Worm (Caenorhabditis elegans) whole organism, late embryonic: Measurements from ENCODE around the gene pei-2.

Experiments
- C08G9.2 ChIP-seq: sonication (generic microtip); optimal IDR thresholded peaks from 2 replicates; lab custom pipeline; 2016; ENCODE audit warnings: mild to moderate bottlenecking, missing genetic modification characterization, moderate library complexity, missing compliant biosample characterization
- C38D4.7 ChIP-seq: fragments of 200-800 bp; sonication (Bioruptor generic); optimal IDR thresholded peaks from 2 replicates; lab custom pipeline; 2018; ENCODE audit warnings: mild to moderate bottlenecking, missing genetic modification characterization, moderate library complexity, missing compliant biosample characterization
- F13H6.1 ChIP-seq: sonication (generic microtip); optimal IDR thresholded peaks from 2 replicates; lab custom pipeline; 2016; ENCODE audit warnings: missing genetic modification characterization, missing compliant biosample characterization
- T23F11.4 ChIP-seq: fragments of 200-800 bp; sonication (Bioruptor generic); optimal IDR thresholded peaks from 2 replicates; lab custom pipeline; 2018; ENCODE audit warnings: mild to moderate bottlenecking, missing genetic modification characterization, missing compliant biosample characterization
- Y22D7AL.16 ChIP-seq: sonication (generic microtip); optimal IDR thresholded peaks from 2 replicates; lab custom pipeline; 2016; ENCODE audit warnings: missing genetic modification characterization, missing compliant biosample characterization
- ama-1 ChIP-seq: fragments of 150-350 bp; optimal IDR thresholded peaks from 2 replicates; lab custom pipeline; 2014
- ceh-18 ChIP-seq: sonication (generic microtip); optimal IDR thresholded peaks from 2 replicates; lab custom pipeline; 2016; ENCODE audit warnings: missing genetic modification characterization, missing compliant biosample characterization
- ceh-19 ChIP-seq: fragments of 200-800 bp; sonication (Bioruptor generic); optimal IDR thresholded peaks from 2 replicates; lab custom pipeline; 2018; ENCODE audit warnings: mild to moderate bottlenecking, missing genetic modification characterization, missing compliant biosample characterization
- ceh-22 ChIP-seq: sonication (generic microtip); optimal IDR thresholded peaks from 2 replicates; lab custom pipeline; 2017; ENCODE audit warnings: missing biosample characterization, missing genetic modification characterization
- ceh-31 ChIP-seq: sonication (generic microtip); optimal IDR thresholded peaks from 2 replicates; lab custom pipeline; 2016; ENCODE audit warnings: missing genetic modification characterization, missing compliant biosample characterization
- ceh-34 ChIP-seq: sonication (generic microtip); optimal IDR thresholded peaks from 2 replicates; lab custom pipeline; 2016; ENCODE audit warnings: mild to moderate bottlenecking, missing genetic modification characterization, missing compliant biosample characterization
- ceh-9 ChIP-seq: sonication (generic microtip); optimal IDR thresholded peaks from 2 replicates; lab custom pipeline; 2016; ENCODE audit warnings: mild to moderate bottlenecking, missing genetic modification characterization, inconsistent platforms, missing compliant biosample characterization
- che-1 ChIP-seq: sonication (generic microtip); optimal IDR thresholded peaks from 2 replicates; lab custom pipeline; 2016; ENCODE audit warnings: mild to moderate bottlenecking, missing genetic modification characterization, missing compliant biosample characterization
- dmd-4 ChIP-seq: sonication (generic microtip); optimal IDR thresholded peaks from 2 replicates; lab custom pipeline; 2016; ENCODE audit warnings: borderline replicate concordance, missing genetic modification characterization, missing compliant biosample characterization
- dve-1 ChIP-seq: sonication (generic microtip); optimal IDR thresholded peaks from 2 replicates; lab custom pipeline; 2017; ENCODE audit warnings: antibody characterized with exemption, mild to moderate bottlenecking, missing genetic modification characterization, missing compliant biosample characterization
- fax-1 ChIP-seq: sonication (generic microtip); optimal IDR thresholded peaks from 2 replicates; lab custom pipeline; 2016; ENCODE audit warnings: missing genotype, missing genetic modification characterization, missing compliant biosample characterization
- fkh-10 ChIP-seq: fragments of 150-350 bp; optimal IDR thresholded peaks from 2 replicates; lab custom pipeline; 2014; ENCODE audit warnings: missing biosample characterization, missing genetic modification reagents, missing genetic modification characterization
- fkh-6 ChIP-seq: sonication (generic microtip); optimal IDR thresholded peaks from 2 replicates; lab custom pipeline; 2016; ENCODE audit warnings: missing genetic modification characterization, missing compliant biosample characterization
- hlh-13 ChIP-seq: fragments of 200-800 bp; sonication (Bioruptor generic); optimal IDR thresholded peaks from 2 replicates; lab custom pipeline; 2018; ENCODE audit warnings: mild to moderate bottlenecking, missing genetic modification characterization, missing compliant biosample characterization
- hlh-15 ChIP-seq: sonication (generic microtip); optimal IDR thresholded peaks from 2 replicates; lab custom pipeline; 2016; ENCODE audit warnings: missing genetic modification characterization, missing compliant biosample characterization
- hlh-6 ChIP-seq: sonication (generic microtip); optimal IDR thresholded peaks from 2 replicates; lab custom pipeline; 2016; ENCODE audit warnings: missing genotype, missing genetic modification characterization, missing compliant biosample characterization
- mec-3 ChIP-seq: sonication (generic microtip); optimal IDR thresholded peaks from 2 replicates; lab custom pipeline; 2016; ENCODE audit warnings: borderline replicate concordance, missing genetic modification characterization, missing compliant biosample characterization
- nfya-1 ChIP-seq: sonication (generic microtip); optimal IDR thresholded peaks from 2 replicates; lab custom pipeline; 2017; ENCODE audit warnings: missing genetic modification characterization, mild to moderate bottlenecking, missing compliant biosample characterization, antibody characterized with exemption, moderate library complexity
- nhr-11 ChIP-seq: fragments of 150-350 bp; optimal IDR thresholded peaks from 2 replicates; lab custom pipeline; 2014; ENCODE audit warnings: missing biosample characterization, missing genetic modification characterization
- nhr-232 ChIP-seq: sonication (generic microtip); optimal IDR thresholded peaks from 2 replicates; lab custom pipeline; 2016; ENCODE audit warnings: missing genetic modification characterization, missing compliant biosample characterization
- npax-4 ChIP-seq: sonication (generic microtip); optimal IDR thresholded peaks from 2 replicates; lab custom pipeline; 2016; ENCODE audit warnings: missing genetic modification characterization, missing compliant biosample characterization
- pax-1 ChIP-seq: fragments of 150-350 bp; optimal IDR thresholded peaks from 2 replicates; lab custom pipeline; 2014; ENCODE audit warnings: missing biosample characterization, missing genetic modification characterization
- pha-2 ChIP-seq: sonication (generic microtip); optimal IDR thresholded peaks from 2 replicates; lab custom pipeline; 2017; ENCODE audit warnings: mild to moderate bottlenecking, missing genetic modification characterization, missing compliant biosample characterization
- pha-4 ChIP-seq: fragments of 150-350 bp; optimal IDR thresholded peaks from 2 replicates; lab custom pipeline; 2018; ENCODE audit warnings: missing biosample characterization, missing genetic modification reagents, missing genetic modification characterization
- pqm-1 ChIP-seq: sonication (generic microtip); optimal IDR thresholded peaks from 2 replicates; lab custom pipeline; 2016; ENCODE audit warnings: missing genetic modification characterization, missing compliant biosample characterization
- pros-1 ChIP-seq: fragments of 150-350 bp; optimal IDR thresholded peaks from 2 replicates; lab custom pipeline; 2014; ENCODE audit warnings: missing biosample characterization, missing genetic modification reagents, missing genetic modification characterization
- ref-2 ChIP-seq: sonication (generic microtip); optimal IDR thresholded peaks from 2 replicates; lab custom pipeline; 2016; ENCODE audit warnings: missing genetic modification characterization, missing compliant biosample characterization
- sdc-2 ChIP-seq: sonication (generic microtip); optimal IDR thresholded peaks from 2 replicates; lab custom pipeline; 2016; ENCODE audit warnings: missing genotype, missing genetic modification characterization, missing compliant biosample characterization
- sox-2 ChIP-seq: fragments of 200-800 bp; sonication (Bioruptor generic); IDR thresholded peaks from 2 replicates; pipeline ENCODE4 v1.3.6; 2022; ENCODE audit warnings: missing genetic modification reagents, missing genetic modification characterization, missing compliant biosample characterization
- sox-4 ChIP-seq: sonication (generic microtip); optimal IDR thresholded peaks from 2 replicates; lab custom pipeline; 2017; ENCODE audit warnings: mild to moderate bottlenecking, missing genetic modification characterization, inconsistent platforms, missing compliant biosample characterization
- syd-9 ChIP-seq: sonication (generic microtip); optimal IDR thresholded peaks from 2 replicates; lab custom pipeline; 2016; ENCODE audit warnings: mild to moderate bottlenecking, missing genetic modification characterization, moderate library complexity, missing compliant biosample characterization
- tbx-2 ChIP-seq: sonication (generic microtip); optimal IDR thresholded peaks from 2 replicates; lab custom pipeline; 2016; ENCODE audit warnings: missing genetic modification characterization, missing compliant biosample characterization
- tbx-7 ChIP-seq: sonication (generic microtip); optimal IDR thresholded peaks from 2 replicates; lab custom pipeline; 2016; ENCODE audit warnings: missing genotype, missing genetic modification characterization, missing compliant biosample characterization
- ttx-3 ChIP-seq: sonication (generic microtip); optimal IDR thresholded peaks from 2 replicates; lab custom pipeline; 2016; ENCODE audit warnings: missing genetic modification reagents, missing genetic modification characterization, missing compliant biosample characterization
- unc-42 ChIP-seq: sonication (generic microtip); optimal IDR thresholded peaks from 2 replicates; lab custom pipeline; 2016; ENCODE audit warnings: missing genotype, missing genetic modification characterization, missing compliant biosample characterization
- unc-86 ChIP-seq: sonication (generic microtip); optimal IDR thresholded peaks from 2 replicates; lab custom pipeline; 2016; ENCODE audit warnings: missing genetic modification characterization, missing compliant biosample characterization
- ztf-16 ChIP-seq: sonication (generic microtip); optimal IDR thresholded peaks from 2 replicates; lab custom pipeline; 2017; ENCODE audit warnings: missing genetic modification characterization, missing compliant biosample characterization

pei-2 gene

ce11 chrV:1003826-1004225 lies 19.4 kb downstream of the pei-2 start (continued):
- TF ChIP-seq dmd-4 (tag; lab: Kevin White, UChicago): peak; percentile 19
- TF ChIP-seq sox-4 (tag; lab: Kevin White, UChicago): peak; percentile 46
- peak; percentile 90 for TF ChIP-seq ceh-34 (tag; lab: Kevin White, UChicago)
- TF ChIP-seq unc-86 (tag; lab: Kevin White, UChicago): peak; percentile 89
- TF ChIP-seq T23F11.4: peak; percentile 33
- peak; percentile 93 for TF ChIP-seq hlh-15 (tag; lab: Kevin White, UChicago)
- TF ChIP-seq Y22D7AL.16 (tag; lab: Kevin White, UChicago): peak; percentile 35
- TF ChIP-seq C38D4.7 (GFP tag; lab: Kevin White, UChicago): peak; percentile 68
- TF ChIP-seq ceh-9 (tag; lab: Kevin White, UChicago): no peak
- peak; percentile 97 for TF ChIP-seq fax-1 (tag; lab: Kevin White, UChicago)
- TF ChIP-seq pros-1: no peak
- peak; percentile 72 for TF ChIP-seq sdc-2 (tag; lab: Kevin White, UChicago)
- peak; percentile 100 for TF ChIP-seq ceh-31 (tag; lab: Kevin White, UChicago)
- TF ChIP-seq ceh-18 (tag; lab: Kevin White, UChicago): peak; percentile 57
- peak; percentile 96 for TF ChIP-seq pqm-1 (tag; lab: Kevin White, UChicago)
- TF ChIP-seq unc-42 (tag; lab: Kevin White, UChicago): peak; percentile 73
- peak; percentile 25 for TF ChIP-seq nhr-232 (tag; lab: Kevin White, UChicago)
- TF ChIP-seq pax-1 (tag; lab: Kevin White, UChicago): no peak
- TF ChIP-seq ref-2 (tag; lab: Kevin White, UChicago): peak; percentile 97
- TF ChIP-seq mec-3: peak; percentile 90
- no peak for TF ChIP-seq fkh-10

DNA sequence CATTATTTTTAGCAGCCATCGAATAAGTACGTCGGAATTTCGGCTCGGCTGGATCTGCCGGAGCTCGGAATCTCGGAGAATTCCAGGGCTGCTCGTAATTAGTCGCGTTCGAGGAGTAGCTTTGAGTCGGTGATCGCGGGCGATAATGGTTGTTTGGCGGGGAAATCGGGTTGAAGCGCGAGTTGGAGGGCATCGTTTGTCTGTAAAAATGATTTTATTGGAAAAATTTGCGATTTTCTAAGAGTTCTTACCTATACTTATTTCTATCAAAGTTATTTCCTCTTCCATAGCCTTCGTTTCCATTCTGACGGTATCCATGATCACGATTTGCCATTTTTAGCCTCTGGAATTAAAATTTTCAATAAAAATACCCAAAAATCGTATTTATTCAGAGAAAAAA lies 19.9 kb downstream of the pei-2 start, which contains the start of gene Y50D4C.5:
TSS of gene Y50D4C.5 (minus strand) at position 345 of the 400 bp plus-strand sequence.
- TF ChIP-seq tbx-2 (tag; lab: Kevin White, UChicago) (no peak), mec-3 (no peak), dve-1 (no peak), pha-2 (tag; lab: Kevin White, UChicago) (no peak), tbx-7 (tag; lab: Kevin White, UChicago) (no peak), sox-2 (no peak), hlh-13 (GFP tag; lab: Kevin White, UChicago) (no peak), pha-4 (tag; lab: Kevin White, UChicago) (no peak), Y22D7AL.16 (tag; lab: Kevin White, UChicago) (no peak), ztf-16 (tag; lab: Kevin White, UChicago) (no peak), sox-4 (tag; lab: Kevin White, UChicago) (no peak), fkh-6 (tag; lab: Kevin White, UChicago) (no peak), ceh-31 (tag; lab: Kevin White, UChicago) (no peak), ceh-22 (tag; lab: Kevin White, UChicago) (no peak), ttx-3 (tag; lab: Kevin White, UChicago) (no peak), pqm-1 (tag; lab: Kevin White, UChicago) (no peak)

DNA sequence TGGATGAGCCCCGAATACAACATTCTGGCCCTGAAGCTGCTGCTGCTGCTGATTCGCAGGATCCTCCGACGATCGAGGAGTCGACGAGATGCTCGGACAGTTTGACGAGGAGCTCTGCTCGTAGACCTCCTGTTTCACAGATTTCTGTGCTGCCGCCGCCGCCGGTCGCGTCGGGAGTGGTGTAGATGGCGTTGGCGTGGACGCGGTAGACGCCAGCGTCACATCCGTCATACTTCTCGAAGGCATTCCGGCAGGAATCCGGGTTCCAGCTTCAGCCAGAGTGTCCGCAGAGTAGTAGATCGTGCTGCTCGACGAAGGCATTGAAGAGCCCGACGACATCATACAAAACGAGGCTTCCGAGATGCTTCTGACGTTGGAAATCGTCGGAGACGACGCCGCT lies 22.1 kb downstream of the pei-2 start:
- no peak for TF ChIP-seq nhr-11 (tag; lab: Kevin White, UChicago)
- peak; percentile 16 for TF ChIP-seq hlh-6 (tag; lab: Kevin White, UChicago)

ce11 chrV:995635-996034 lies 27.6 kb downstream of the pei-2 start:
- TF ChIP-seq F13H6.1 (tag; lab: Kevin White, UChicago) (no peak), pros-1 (no peak), dmd-4 (tag; lab: Kevin White, UChicago) (no peak), npax-4 (tag; lab: Kevin White, UChicago) (no peak), nfya-1 (no peak), C08G9.2 (tag; lab: Kevin White, UChicago) (no peak), ref-2 (tag; lab: Kevin White, UChicago) (no peak), ama-1 (lab: Kevin White, UChicago) (no peak), ceh-19 (GFP tag; lab: Kevin White, UChicago) (no peak), syd-9 (no peak), che-1 (no peak), fkh-6 (tag; lab: Kevin White, UChicago) (no peak), C38D4.7 (GFP tag; lab: Kevin White, UChicago) (no peak)
